Fruit fly (Drosophila melanogaster) Kc167 (cell line): Measurements from ENCODE around the gene CG33271.

Experiments
- Myc ChIP-seq: fragments of >200 bp; optimal IDR thresholded peaks from 2 replicates; lab custom pipeline; 2017; ENCODE audit warnings: missing external identifiers
- Sin3A ChIP-seq: fragments of >200 bp; optimal IDR thresholded peaks from 2 replicates; lab custom pipeline; 2018; ENCODE audit warnings: missing external identifiers
- h ChIP-seq: fragments of >200 bp; optimal IDR thresholded peaks from 3 replicates; lab custom pipeline; 2018; ENCODE audit warnings: missing external identifiers
- insv ChIP-seq: fragments of >200 bp; optimal IDR thresholded peaks from 3 replicates; lab custom pipeline; 2018; ENCODE audit warnings: missing external identifiers
- psq ChIP-seq: fragments of >200 bp; optimal IDR thresholded peaks from 2 replicates; lab custom pipeline; 2017; ENCODE audit warnings: missing external identifiers
- ttk ChIP-seq: sonication (Bioruptor generic); optimal IDR thresholded peaks from 2 replicates; lab custom pipeline; 2017; ENCODE audit warnings: missing external identifiers

The CG33271 gene

DNA sequence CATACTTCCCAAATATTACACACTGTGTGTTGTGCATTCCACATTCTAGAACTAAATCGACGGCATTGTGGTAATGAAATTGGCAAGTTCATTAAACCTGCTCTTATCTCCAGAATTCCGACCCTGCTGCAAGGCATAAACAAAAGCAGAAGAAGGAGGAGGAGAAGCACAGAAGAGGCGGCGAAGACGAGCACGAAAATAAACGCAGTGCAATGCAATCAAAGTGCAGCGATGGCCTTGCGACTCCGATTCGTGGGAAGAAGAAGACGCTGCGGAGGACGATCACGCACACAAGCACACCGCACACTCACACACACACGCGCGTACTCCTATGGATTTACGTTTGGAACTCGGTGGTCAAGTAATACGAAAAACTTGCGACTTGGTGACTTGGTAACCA, 16.4 kb downstream of the CG33271 start:
- no peak for TF ChIP-seq insv (lab: Kevin White, UChicago)
- TF ChIP-seq ttk (lab: Kevin White, UChicago): no peak
- TF ChIP-seq psq (lab: Kevin White, UChicago): no peak
- TF ChIP-seq h (lab: Kevin White, UChicago): no peak
- TF ChIP-seq Myc (lab: Kevin White, UChicago): no peak
- TF ChIP-seq Sin3A (lab: Kevin White, UChicago): no peak

DNA sequence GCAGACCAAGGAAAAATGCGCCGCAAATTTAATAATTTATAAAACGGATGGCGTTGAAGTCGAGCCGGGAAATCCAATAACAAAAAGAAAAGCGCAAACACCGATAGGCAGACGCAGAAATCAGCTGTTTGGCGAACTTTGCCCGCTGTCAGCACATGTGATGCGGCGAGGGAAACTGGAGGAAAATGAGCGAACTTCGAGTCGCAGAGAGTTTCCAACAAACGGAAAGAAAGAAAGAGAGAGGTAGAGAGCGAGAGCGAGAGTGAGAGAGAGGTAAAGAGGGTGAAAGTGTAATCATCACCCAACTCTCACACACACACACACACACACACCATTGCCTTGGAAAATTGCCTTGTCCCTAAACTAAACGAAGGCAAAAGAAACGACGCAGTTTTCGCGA, 20.1 kb downstream of the CG33271 start:
- TF ChIP-seq h (lab: Kevin White, UChicago): no peak
- no peak for TF ChIP-seq insv (lab: Kevin White, UChicago)
- no peak for TF ChIP-seq ttk (lab: Kevin White, UChicago)

DNA sequence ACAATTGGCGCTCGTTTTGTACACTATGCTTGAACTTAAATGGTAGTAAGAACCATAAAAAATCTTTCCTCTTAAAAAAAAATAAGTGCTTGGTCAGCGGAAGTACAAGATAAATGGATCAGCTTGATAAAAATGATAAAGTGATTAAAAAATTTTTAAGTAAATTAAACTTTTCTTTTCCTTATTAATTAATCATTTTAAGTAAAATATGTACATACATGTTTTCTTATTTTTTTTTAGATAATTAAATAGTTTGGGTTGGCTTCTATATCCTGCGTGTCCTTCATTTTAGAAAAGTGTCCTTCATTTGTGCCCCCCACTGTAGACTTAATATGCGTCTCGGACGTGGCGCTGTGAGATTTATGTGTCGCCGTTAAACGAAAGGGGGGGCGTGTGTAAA, 20.7 kb downstream of the CG33271 start:
- TF ChIP-seq psq (lab: Kevin White, UChicago) (no peak), ttk (lab: Kevin White, UChicago) (no peak), h (lab: Kevin White, UChicago) (no peak), Sin3A (lab: Kevin White, UChicago) (no peak), Myc (lab: Kevin White, UChicago) (no peak), insv (lab: Kevin White, UChicago) (no peak)

DNA sequence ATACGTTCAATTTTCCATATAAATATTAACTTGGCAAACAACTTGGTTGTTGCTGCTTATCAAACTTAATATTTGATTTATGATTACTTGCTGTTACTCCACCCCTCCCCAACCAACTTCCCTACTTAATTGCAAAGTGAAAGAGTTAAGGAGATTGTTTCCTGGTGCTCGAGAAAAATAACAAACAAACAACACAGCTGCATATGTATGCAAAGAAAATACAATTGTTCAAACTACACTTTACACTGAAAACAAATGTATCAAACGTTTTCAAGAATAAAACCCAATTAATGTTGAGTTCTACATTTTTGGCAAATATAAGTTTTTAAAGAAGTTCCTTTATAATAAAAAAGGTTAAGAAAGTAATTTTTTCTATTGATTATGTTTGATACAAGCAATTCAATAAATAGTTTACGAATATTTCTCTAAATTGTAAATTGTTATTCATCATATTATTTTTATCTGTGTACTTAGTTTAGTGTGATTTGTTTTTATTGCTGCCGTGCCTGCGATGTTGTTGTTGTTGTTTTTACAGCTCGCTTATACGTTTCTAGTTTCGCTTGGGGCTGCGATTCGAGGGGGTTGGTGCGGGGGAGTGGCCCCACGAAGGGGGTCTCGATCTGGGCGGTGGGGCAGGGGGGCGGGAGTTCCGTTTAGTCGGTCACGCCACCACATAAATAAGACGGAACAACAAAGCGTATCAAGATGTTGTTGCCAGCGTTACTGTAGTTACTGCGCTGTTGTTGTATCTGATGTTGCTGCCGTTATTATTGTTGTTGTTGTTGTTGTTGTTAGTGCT, 21.4 kb downstream of the CG33271 start:
- TF ChIP-seq Myc (lab: Kevin White, UChicago) (no peak), ttk (lab: Kevin White, UChicago) (no peak), h (lab: Kevin White, UChicago) (no peak), insv (lab: Kevin White, UChicago) (no peak), Sin3A (lab: Kevin White, UChicago) (no peak), psq (lab: Kevin White, UChicago) (no peak)

DNA sequence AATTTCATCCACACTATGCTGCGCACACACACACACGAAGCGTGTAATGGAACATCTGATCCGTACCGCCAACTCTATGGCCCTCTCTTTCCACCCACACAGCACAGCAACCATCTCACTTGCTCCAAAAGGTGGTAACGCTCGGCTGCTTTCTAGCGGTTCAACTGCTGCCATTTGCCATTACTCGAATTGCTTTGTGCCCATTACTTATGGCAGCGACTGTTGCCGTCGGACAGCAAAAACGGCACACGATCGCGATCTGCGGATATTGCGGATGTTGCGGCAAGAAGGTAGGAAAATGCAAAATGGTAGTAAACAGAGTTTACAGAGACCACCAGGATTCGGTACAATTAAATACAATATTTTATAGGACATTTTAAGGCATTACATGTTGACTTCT, 22.5 kb downstream of the CG33271 start:
- no peak for TF ChIP-seq ttk (lab: Kevin White, UChicago)
- TF ChIP-seq Myc (lab: Kevin White, UChicago): no peak
- no peak for TF ChIP-seq Sin3A (lab: Kevin White, UChicago)
- no peak for TF ChIP-seq psq (lab: Kevin White, UChicago)
- no peak for TF ChIP-seq h (lab: Kevin White, UChicago)
- no peak for TF ChIP-seq insv (lab: Kevin White, UChicago)

DNA sequence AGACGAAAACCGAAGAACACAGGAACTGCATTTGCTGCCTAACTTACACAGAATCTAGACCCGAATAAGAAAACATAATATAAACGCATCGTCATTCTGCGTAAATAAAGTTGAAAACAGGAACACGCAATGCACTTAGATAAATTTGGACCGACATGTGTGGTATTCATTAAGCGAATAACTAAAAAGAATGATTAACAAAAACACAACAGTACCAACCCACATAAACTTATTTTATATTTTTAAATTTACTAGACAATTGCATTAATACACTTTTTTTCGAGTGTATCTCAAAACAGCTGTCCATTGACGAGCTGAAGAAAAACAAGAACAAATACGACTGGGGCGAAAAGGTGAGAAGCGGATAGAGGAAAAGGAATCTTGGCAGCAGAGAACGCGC, 23.0 kb downstream of the CG33271 start:
- no peak for TF ChIP-seq ttk (lab: Kevin White, UChicago)

DNA sequence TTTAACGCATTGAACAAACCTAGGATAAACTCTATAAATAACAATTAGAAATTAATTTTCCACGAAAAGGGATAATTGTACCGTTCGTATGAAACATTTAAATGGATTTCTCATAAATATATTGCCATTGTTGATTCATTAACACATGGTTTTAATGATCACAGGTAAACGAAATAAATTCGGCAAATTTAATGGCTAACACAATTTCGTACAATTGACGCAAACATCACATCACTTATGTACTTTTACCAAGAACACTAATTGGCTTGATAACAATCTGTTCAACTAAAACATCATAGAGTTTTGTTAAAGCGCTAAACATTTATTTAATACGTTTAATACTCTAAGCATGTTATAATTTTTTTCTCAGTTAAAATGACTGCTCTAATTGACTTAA, 23.6 kb downstream of the CG33271 start:
- no peak for TF ChIP-seq ttk (lab: Kevin White, UChicago)
- TF ChIP-seq insv (lab: Kevin White, UChicago): no peak
- TF ChIP-seq Myc (lab: Kevin White, UChicago): no peak
- TF ChIP-seq psq (lab: Kevin White, UChicago): no peak
- no peak for TF ChIP-seq h (lab: Kevin White, UChicago)
- no peak for TF ChIP-seq Sin3A (lab: Kevin White, UChicago)

DNA sequence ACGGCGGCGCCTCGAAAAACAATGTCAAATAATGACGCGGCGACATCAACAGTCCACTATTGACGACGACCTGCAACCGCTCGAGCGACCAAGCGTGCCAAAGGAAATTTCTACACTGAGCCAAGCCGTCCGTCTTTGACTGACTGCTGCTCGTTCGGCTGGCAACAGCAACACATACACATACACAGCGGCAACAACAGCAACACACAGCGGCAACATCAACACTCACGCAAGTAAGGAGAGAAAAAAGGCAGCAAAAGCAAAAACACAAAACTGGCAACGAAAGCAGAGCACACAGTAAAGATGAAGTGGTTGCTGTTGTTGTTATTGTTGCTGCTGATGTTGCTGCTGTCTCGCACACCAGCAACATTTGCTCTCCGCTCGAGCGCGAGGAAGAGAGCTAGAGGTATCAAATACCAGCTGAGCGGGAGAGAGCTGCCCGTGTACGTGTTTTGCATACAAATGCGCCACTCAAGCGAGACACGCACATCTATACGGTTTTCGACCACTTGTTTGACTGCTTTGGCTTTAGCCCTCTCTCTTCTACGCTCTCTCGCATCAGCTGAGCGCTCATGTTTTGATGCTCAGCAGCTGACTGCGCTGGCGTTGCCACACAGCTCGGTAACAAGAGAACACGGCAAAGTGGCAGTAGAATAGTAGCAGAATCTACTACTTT, 24.2 kb downstream of the CG33271 start:
- TF ChIP-seq insv (lab: Kevin White, UChicago) (no peak), Sin3A (lab: Kevin White, UChicago) (no peak), psq (lab: Kevin White, UChicago) (no peak), ttk (lab: Kevin White, UChicago) (no peak), h (lab: Kevin White, UChicago) (no peak), Myc (lab: Kevin White, UChicago) (no peak)

DNA sequence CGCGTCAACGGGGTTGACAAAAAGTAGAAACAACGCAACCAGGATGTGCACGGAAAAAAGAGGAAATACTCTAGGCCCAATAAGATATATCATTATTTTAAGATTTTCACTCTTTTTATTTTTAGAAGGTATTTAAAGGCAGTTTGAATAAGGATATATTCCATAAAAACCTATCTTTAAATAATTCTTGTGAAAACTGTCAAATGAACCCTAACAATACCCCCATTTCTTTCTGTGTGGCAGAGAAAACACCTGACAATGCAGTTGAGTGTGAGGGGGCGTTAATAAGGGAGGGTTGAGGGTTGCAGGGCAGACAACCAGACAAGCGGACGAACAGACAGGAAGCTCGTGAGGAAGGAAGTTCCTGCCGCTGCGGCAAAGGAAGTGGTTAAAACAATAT, 25.3 kb downstream of the CG33271 start:
- no peak for TF ChIP-seq ttk (lab: Kevin White, UChicago)
- TF ChIP-seq Sin3A (lab: Kevin White, UChicago): no peak
- no peak for TF ChIP-seq h (lab: Kevin White, UChicago)
- TF ChIP-seq psq (lab: Kevin White, UChicago): no peak
- no peak for TF ChIP-seq insv (lab: Kevin White, UChicago)
- TF ChIP-seq Myc (lab: Kevin White, UChicago): no peak

DNA sequence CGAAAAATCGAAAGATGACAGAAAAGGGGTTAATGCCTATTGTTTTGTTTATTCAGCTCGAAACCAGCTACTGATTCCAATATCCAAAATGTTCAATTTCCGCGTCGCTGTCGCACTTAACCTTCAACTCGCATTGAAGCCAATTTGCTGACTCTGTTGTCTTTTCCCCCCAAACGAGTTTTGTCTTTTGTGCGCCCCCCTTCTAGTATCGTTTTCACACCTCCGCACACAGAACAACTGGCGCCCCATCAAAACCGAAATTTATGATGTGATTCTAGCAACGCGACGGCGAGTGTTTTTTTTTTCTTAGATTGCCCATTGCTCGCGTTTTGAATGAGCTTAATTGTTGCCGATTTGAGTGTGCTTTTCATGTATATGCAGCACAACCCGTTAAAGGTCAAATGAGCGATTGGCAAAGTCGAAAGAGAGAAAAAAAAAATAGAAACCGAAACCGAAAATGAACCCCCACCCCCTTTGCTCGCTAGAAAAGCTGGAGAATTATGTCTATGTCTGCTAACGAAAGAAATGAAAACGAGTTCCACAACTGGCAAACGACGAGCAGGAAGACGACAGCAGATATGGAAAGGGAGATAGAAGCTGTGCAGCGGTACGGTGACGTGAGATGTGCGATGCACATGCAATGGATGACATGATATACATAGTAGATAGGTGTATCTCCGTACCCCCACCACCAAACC, 26.8 kb downstream of the CG33271 start:
- no peak for TF ChIP-seq Sin3A (lab: Kevin White, UChicago)
- TF ChIP-seq insv (lab: Kevin White, UChicago): no peak
- no peak for TF ChIP-seq psq (lab: Kevin White, UChicago)
- no peak for TF ChIP-seq h (lab: Kevin White, UChicago)
- no peak for TF ChIP-seq Myc (lab: Kevin White, UChicago)
- TF ChIP-seq ttk (lab: Kevin White, UChicago): no peak

DNA sequence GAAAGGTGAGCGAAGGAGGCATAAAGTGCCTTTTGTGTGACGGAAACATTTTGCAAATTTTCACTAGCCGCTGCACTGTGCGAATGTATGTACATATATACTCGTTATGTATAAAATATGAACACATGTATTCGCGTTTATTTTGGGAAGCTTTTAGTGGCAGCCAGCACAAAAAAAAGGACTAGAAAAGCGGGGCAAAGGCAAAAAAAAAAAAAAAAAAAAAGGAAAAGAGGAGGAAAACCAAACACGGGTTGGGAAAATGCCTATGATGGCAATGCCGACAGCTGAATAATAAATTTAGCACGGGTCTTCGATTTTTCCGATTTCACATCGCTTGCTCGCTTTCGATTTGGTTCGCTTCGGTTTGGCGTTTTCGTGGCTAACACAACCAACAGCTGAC, 27.9 kb downstream of the CG33271 start:
- TF ChIP-seq h (lab: Kevin White, UChicago): no peak
- TF ChIP-seq ttk (lab: Kevin White, UChicago): no peak
- no peak for TF ChIP-seq insv (lab: Kevin White, UChicago)
- TF ChIP-seq psq (lab: Kevin White, UChicago): no peak
- TF ChIP-seq Myc (lab: Kevin White, UChicago): no peak
- no peak for TF ChIP-seq Sin3A (lab: Kevin White, UChicago)
